Worm (Caenorhabditis elegans): ENCODE measurements around the gene str-214.

ce11 chrV:16269556-16269955, 45.5 kb upstream of the str-214 start, which contains the start of the genes fbxa-2 and T13F3.8:
- TF ChIP-seq fos-1 (tag; optimal IDR thresholded peaks at IDR 0.05) (no peak), ztf-4 (tag; optimal IDR thresholded peaks at IDR 0.05) (no peak), alr-1 (tag; optimal IDR thresholded peaks at IDR 0.05) (no peak), unc-62 (GFP tag; optimal IDR thresholded peaks at IDR 0.05) (no peak), lin-39 (tag; optimal IDR thresholded peaks at IDR 0.05) (no peak), dmd-4 (tag; optimal IDR thresholded peaks at IDR 0.05) (no peak), skn-1 (tag; optimal IDR thresholded peaks at IDR 0.05) (no peak), R02D3.7 (tag; optimal IDR thresholded peaks at IDR 0.05) (no peak), lsy-2 (tag; optimal IDR thresholded peaks at IDR 0.05) (no peak), nhr-12 (tag; optimal IDR thresholded peaks at IDR 0.05) (no peak), blmp-1 (tag; optimal IDR thresholded peaks at IDR 0.05; ENCODE audit: insufficient read depth) (no peak), aly-2 (tag; optimal IDR thresholded peaks at IDR 0.05) (no peak)

Data from whole organism, L2 larva.